Worm (Caenorhabditis elegans) whole organism, mixed stage, embryonic: ENCODE measurements around the gene rab-14.

ENCODE experiments used
- ceh-39 ChIP-seq: fragments of 150-350 bp; optimal IDR thresholded peaks from 2 replicates; lab custom pipeline; 2014; ENCODE audit warnings: missing biosample characterization, missing genetic modification characterization
- ceh-43 ChIP-seq: fragments of 200-800 bp; sonication (Bioruptor generic); optimal IDR thresholded peaks from 2 replicates; lab custom pipeline; 2018; ENCODE audit warnings: mild to moderate bottlenecking, missing genetic modification characterization, moderate library complexity, missing compliant biosample characterization
- cnd-1 ChIP-seq: fragments of 200-800 bp; sonication (Bioruptor generic); optimal IDR thresholded peaks from 2 replicates; lab custom pipeline; 2018; ENCODE audit warnings: mild to moderate bottlenecking, missing genetic modification characterization, missing compliant biosample characterization
- elt-3 ChIP-seq: fragments of 150-350 bp; optimal IDR thresholded peaks from 2 replicates; lab custom pipeline; 2014; ENCODE audit warnings: missing biosample characterization, missing genetic modification characterization
- lin-13 ChIP-seq: fragments of 150-350 bp; optimal IDR thresholded peaks from 2 replicates; lab custom pipeline; 2014; ENCODE audit warnings: missing biosample characterization, missing genetic modification characterization
- lsy-2 ChIP-seq: fragments of 150-350 bp; optimal IDR thresholded peaks from 2 replicates; lab custom pipeline; 2014; ENCODE audit warnings: missing biosample characterization, missing genetic modification characterization
- nhr-12 ChIP-seq: fragments of 150-350 bp; optimal IDR thresholded peaks from 2 replicates; lab custom pipeline; 2014; ENCODE audit warnings: missing biosample characterization, missing genetic modification characterization
- nhr-237 ChIP-seq: fragments of 150-350 bp; optimal IDR thresholded peaks from 2 replicates; lab custom pipeline; 2014; ENCODE audit warnings: missing biosample characterization, missing genetic modification characterization
- pha-4 ChIP-seq: fragments of 150-350 bp; optimal IDR thresholded peaks from 2 replicates; lab custom pipeline; 2018; ENCODE audit warnings: missing biosample characterization, missing genetic modification reagents, missing genetic modification characterization
- unc-39 ChIP-seq: fragments of 150-350 bp; optimal IDR thresholded peaks from 2 replicates; lab custom pipeline; 2014; ENCODE audit warnings: missing biosample characterization, missing genetic modification characterization
- unc-62 ChIP-seq: fragments of 150-350 bp; optimal IDR thresholded peaks from 2 replicates; lab custom pipeline; 2014; ENCODE audit warnings: missing biosample characterization, missing genetic modification reagents, missing genetic modification characterization
- zip-8 ChIP-seq: fragments of 150-350 bp; optimal IDR thresholded peaks from 2 replicates; lab custom pipeline; 2014; ENCODE audit warnings: missing biosample characterization, missing genetic modification characterization

ce11 chrX:15598661-15599384 lies 7.6 kb downstream of the rab-14 start:
- TF ChIP-seq unc-62 (no peak), elt-3 (tag; lab: Kevin White, UChicago) (no peak), unc-39 (tag; lab: Kevin White, UChicago) (no peak), nhr-237 (tag; lab: Kevin White, UChicago) (no peak), ceh-39 (tag; lab: Kevin White, UChicago) (no peak), ceh-43 (GFP tag; lab: Kevin White, UChicago) (no peak), nhr-12 (tag; lab: Kevin White, UChicago) (no peak), cnd-1 (tag; lab: Kevin White, UChicago) (no peak), lin-13 (tag; lab: Kevin White, UChicago) (no peak), zip-8 (no peak), pha-4 (no peak), lsy-2 (tag; lab: Kevin White, UChicago) (no peak)
